Worm (Caenorhabditis elegans) whole organism, mixed stage, embryonic: Measurements from ENCODE around the gene str-177.

Experiments
- bed-3 ChIP-seq: fragments of 200-800 bp; sonication (Bioruptor generic); optimal IDR thresholded peaks from 3 replicates; lab custom pipeline; 2018; ENCODE audit warnings: mild to moderate bottlenecking, missing genetic modification characterization, moderate library complexity, missing compliant biosample characterization
- elt-1 ChIP-seq: sonication (generic microtip); optimal IDR thresholded peaks from 2 replicates; lab custom pipeline; 2017; ENCODE audit warnings: missing genetic modification characterization, mild to moderate bottlenecking, missing compliant biosample characterization, antibody characterized with exemption, moderate library complexity, borderline replicate concordance; ENCODE audit not compliant: insufficient read depth
- lin-13 ChIP-seq: fragments of 150-350 bp; optimal IDR thresholded peaks from 2 replicates; lab custom pipeline; 2014; ENCODE audit warnings: missing biosample characterization, missing genetic modification characterization
- lin-32 ChIP-seq: fragments of 200-800 bp; sonication (Bioruptor generic); optimal IDR thresholded peaks from 2 replicates; lab custom pipeline; 2018; ENCODE audit warnings: mild to moderate bottlenecking, missing genetic modification characterization, missing compliant biosample characterization
- ztf-11 ChIP-seq: fragments of 150-350 bp; optimal IDR thresholded peaks from 2 replicates; lab custom pipeline; 2014; ENCODE audit warnings: missing biosample characterization, missing genetic modification characterization

ce11 chrV:9219390-9219733 is 20.6 kb upstream of the str-177 start:
- TF ChIP-seq ztf-11 (no peak), elt-1 (tag; lab: Kevin White, UChicago) (no peak), lin-13 (tag; lab: Kevin White, UChicago) (no peak), bed-3 (GFP tag; lab: Kevin White, UChicago) (no peak), lin-32 (GFP tag; lab: Kevin White, UChicago) (no peak)
